Worm (Caenorhabditis elegans) whole organism, L2 larva: Measurements from ENCODE around the gene dnpp-1.

Experiments used
- C34F6.9 ChIP-seq: fragments of 150-350 bp; optimal IDR thresholded peaks from 2 replicates; lab custom pipeline; 2014; ENCODE audit warnings: missing biosample characterization, missing genetic modification characterization
- F13H6.1 ChIP-seq: sonication (generic microtip); optimal IDR thresholded peaks from 2 replicates; lab custom pipeline; 2016; ENCODE audit warnings: missing genetic modification characterization, missing compliant biosample characterization
- R02D3.7 ChIP-seq: fragments of 150-350 bp; optimal IDR thresholded peaks from 2 replicates; lab custom pipeline; 2014; ENCODE audit warnings: missing biosample characterization, missing genetic modification characterization
- Y55F3AM.14 ChIP-seq: fragments of 200-800 bp; sonication (Bioruptor generic); optimal IDR thresholded peaks from 2 replicates; lab custom pipeline; 2018; ENCODE audit warnings: mild to moderate bottlenecking, missing genetic modification characterization, missing compliant biosample characterization
- ZK546.5 ChIP-seq: sonication (generic microtip); optimal IDR thresholded peaks from 2 replicates; lab custom pipeline; 2017; ENCODE audit warnings: missing biosample characterization, missing genetic modification characterization
- aly-2 ChIP-seq: fragments of 150-350 bp; optimal IDR thresholded peaks from 2 replicates; lab custom pipeline; 2014; ENCODE audit warnings: missing biosample characterization, missing genetic modification characterization
- ama-1 ChIP-seq: fragments of 150-350 bp; optimal IDR thresholded peaks from 2 replicates; lab custom pipeline; 2018; ENCODE audit warnings: inconsistent platforms
- blmp-1 ChIP-seq: sonication (generic microtip); optimal IDR thresholded peaks from 2 replicates; lab custom pipeline; 2017; ENCODE audit warnings: missing genetic modification characterization, mild to moderate bottlenecking, missing compliant biosample characterization, antibody characterized with exemption, moderate library complexity; ENCODE audit not compliant: insufficient read depth
- ceh-82 ChIP-seq: fragments of 150-350 bp; optimal IDR thresholded peaks from 2 replicates; lab custom pipeline; 2014; ENCODE audit warnings: missing biosample characterization, missing genetic modification characterization
- crh-2 ChIP-seq: sonication (generic microtip); optimal IDR thresholded peaks from 2 replicates; lab custom pipeline; 2017; ENCODE audit warnings: missing biosample characterization, missing genetic modification characterization
- dmd-4 ChIP-seq: sonication (generic microtip); optimal IDR thresholded peaks from 2 replicates; lab custom pipeline; 2017; ENCODE audit warnings: missing biosample characterization, missing genetic modification characterization
- egl-27 ChIP-seq: sonication (generic microtip); optimal IDR thresholded peaks from 3 replicates; lab custom pipeline; 2017; ENCODE audit warnings: missing biosample characterization, missing genetic modification reagents, missing genetic modification characterization
- elt-3 ChIP-seq: sonication (generic microtip); optimal IDR thresholded peaks from 2 replicates; lab custom pipeline; 2017; ENCODE audit warnings: missing biosample characterization, missing genetic modification characterization
- fos-1 ChIP-seq: fragments of 150-350 bp; optimal IDR thresholded peaks from 2 replicates; lab custom pipeline; 2014; ENCODE audit warnings: missing biosample characterization, missing genetic modification characterization
- gmeb-1 ChIP-seq: fragments of 150-350 bp; optimal IDR thresholded peaks from 2 replicates; lab custom pipeline; 2014; ENCODE audit warnings: missing biosample characterization, missing genetic modification characterization
- lin-13 ChIP-seq: fragments of 150-350 bp; optimal IDR thresholded peaks from 2 replicates; lab custom pipeline; 2014; ENCODE audit warnings: missing biosample characterization, missing genetic modification reagents, missing genetic modification characterization
- lsy-2 ChIP-seq, 2 experiments: fragments of 150-350 bp in 1 of 2; sonication (generic microtip) in 1 of 2; optimal IDR thresholded peaks; 2 replicates each; lab custom pipeline; 2014 to 2017; ENCODE audit warnings: missing biosample characterization in 2 of 2, missing genetic modification characterization in 2 of 2
- mab-5 ChIP-seq: fragments of 150-350 bp; optimal IDR thresholded peaks from 2 replicates; lab custom pipeline; 2014; ENCODE audit warnings: missing biosample characterization, missing genetic modification characterization
- mbf-1 ChIP-seq: sonication (generic microtip); optimal IDR thresholded peaks from 2 replicates; lab custom pipeline; 2017; ENCODE audit warnings: missing biosample characterization, missing genetic modification characterization
- mdl-1 ChIP-seq, 2 experiments: fragments of 150-350 bp in 1 of 2; sonication (generic microtip) in 1 of 2; optimal IDR thresholded peaks; 2 replicates each; lab custom pipeline; 2017; ENCODE audit warnings: missing biosample characterization in 2 of 2, missing genetic modification characterization in 2 of 2
- nhr-10 ChIP-seq: sonication (generic microtip); optimal IDR thresholded peaks from 2 replicates; lab custom pipeline; 2017; ENCODE audit warnings: missing biosample characterization, missing genetic modification characterization
- nhr-11 ChIP-seq: fragments of 150-350 bp; optimal IDR thresholded peaks from 2 replicates; lab custom pipeline; 2014; ENCODE audit warnings: missing biosample characterization, missing genetic modification characterization
- nhr-129 ChIP-seq: fragments of 150-350 bp; optimal IDR thresholded peaks from 2 replicates; lab custom pipeline; 2014; ENCODE audit warnings: missing biosample characterization, missing genetic modification characterization
- nhr-21 ChIP-seq: fragments of 150-350 bp; optimal IDR thresholded peaks from 2 replicates; lab custom pipeline; 2014; ENCODE audit warnings: missing biosample characterization, missing genetic modification characterization
- nhr-23 ChIP-seq: fragments of 150-350 bp; optimal IDR thresholded peaks from 2 replicates; lab custom pipeline; 2014; ENCODE audit warnings: missing biosample characterization, missing genetic modification reagents, missing genetic modification characterization
- nhr-237 ChIP-seq: fragments of 150-350 bp; optimal IDR thresholded peaks from 2 replicates; lab custom pipeline; 2014; ENCODE audit warnings: missing biosample characterization, missing genetic modification characterization
- nhr-25 ChIP-seq: fragments of 150-350 bp; sonication (generic microtip); optimal IDR thresholded peaks from 3 replicates; lab custom pipeline; 2014; ENCODE audit warnings: missing biosample characterization, missing genetic modification characterization
- nhr-6 ChIP-seq: fragments of 150-350 bp; optimal IDR thresholded peaks from 2 replicates; lab custom pipeline; 2014; ENCODE audit warnings: missing biosample characterization, missing genetic modification characterization
- nhr-77 ChIP-seq: fragments of 150-350 bp; optimal IDR thresholded peaks from 2 replicates; lab custom pipeline; 2014; ENCODE audit warnings: missing biosample characterization, missing genetic modification characterization
- peb-1 ChIP-seq: fragments of 150-350 bp; optimal IDR thresholded peaks from 2 replicates; lab custom pipeline; 2014; ENCODE audit warnings: missing biosample characterization, missing genetic modification characterization
- sem-4 ChIP-seq: fragments of 150-350 bp; optimal IDR thresholded peaks from 2 replicates; lab custom pipeline; 2014; ENCODE audit warnings: missing biosample characterization, missing genetic modification reagents, missing genetic modification characterization
- skn-1 ChIP-seq: sonication (generic microtip); optimal IDR thresholded peaks from 2 replicates; lab custom pipeline; 2017; ENCODE audit warnings: missing biosample characterization, missing genetic modification characterization
- sma-3 ChIP-seq: sonication (generic microtip); optimal IDR thresholded peaks from 2 replicates; lab custom pipeline; 2016; ENCODE audit warnings: missing genetic modification reagents, missing genetic modification characterization, missing compliant biosample characterization
- sma-9 ChIP-seq, 2 experiments: fragments of 150-350 bp in 1 of 2; sonication (generic microtip) in 1 of 2; optimal IDR thresholded peaks; 2 replicates each; lab custom pipeline; 2014 to 2016; ENCODE audit warnings: missing genetic modification characterization in 2 of 2, mild to moderate bottlenecking in 1 of 2, missing biosample characterization in 1 of 2, missing compliant biosample characterization in 1 of 2, missing genetic modification reagents in 1 of 2, moderate library complexity in 1 of 2
- unc-39 ChIP-seq: fragments of 150-350 bp; optimal IDR thresholded peaks from 2 replicates; lab custom pipeline; 2014; ENCODE audit warnings: missing biosample characterization, missing genetic modification characterization
- unc-55 ChIP-seq: fragments of 150-350 bp; sonication (generic microtip); optimal IDR thresholded peaks from 3 replicates; lab custom pipeline; 2014; ENCODE audit warnings: missing biosample characterization, missing genetic modification reagents, missing genetic modification characterization
- unc-62 ChIP-seq: fragments of 150-350 bp; optimal IDR thresholded peaks from 2 replicates; lab custom pipeline; 2014; ENCODE audit warnings: missing biosample characterization, missing genetic modification reagents, missing genetic modification characterization
- zag-1 ChIP-seq: fragments of 150-350 bp; optimal IDR thresholded peaks from 2 replicates; lab custom pipeline; 2014; ENCODE audit warnings: missing biosample characterization, missing genetic modification characterization
- ztf-1 ChIP-seq: fragments of 200-800 bp; sonication (Bioruptor generic); conservative IDR thresholded peaks from 2 replicates; pipeline ENCODE4 v1.3.6; 2022; ENCODE audit warnings: missing genetic modification characterization, missing compliant biosample characterization
- ztf-11 ChIP-seq: sonication (generic microtip); optimal IDR thresholded peaks from 2 replicates; lab custom pipeline; 2017; ENCODE audit warnings: missing biosample characterization, missing genetic modification characterization
- ztf-4 ChIP-seq: fragments of 150-350 bp; optimal IDR thresholded peaks from 2 replicates; lab custom pipeline; 2014; ENCODE audit warnings: missing biosample characterization, missing genetic modification characterization

Gene dnpp-1

DNA sequence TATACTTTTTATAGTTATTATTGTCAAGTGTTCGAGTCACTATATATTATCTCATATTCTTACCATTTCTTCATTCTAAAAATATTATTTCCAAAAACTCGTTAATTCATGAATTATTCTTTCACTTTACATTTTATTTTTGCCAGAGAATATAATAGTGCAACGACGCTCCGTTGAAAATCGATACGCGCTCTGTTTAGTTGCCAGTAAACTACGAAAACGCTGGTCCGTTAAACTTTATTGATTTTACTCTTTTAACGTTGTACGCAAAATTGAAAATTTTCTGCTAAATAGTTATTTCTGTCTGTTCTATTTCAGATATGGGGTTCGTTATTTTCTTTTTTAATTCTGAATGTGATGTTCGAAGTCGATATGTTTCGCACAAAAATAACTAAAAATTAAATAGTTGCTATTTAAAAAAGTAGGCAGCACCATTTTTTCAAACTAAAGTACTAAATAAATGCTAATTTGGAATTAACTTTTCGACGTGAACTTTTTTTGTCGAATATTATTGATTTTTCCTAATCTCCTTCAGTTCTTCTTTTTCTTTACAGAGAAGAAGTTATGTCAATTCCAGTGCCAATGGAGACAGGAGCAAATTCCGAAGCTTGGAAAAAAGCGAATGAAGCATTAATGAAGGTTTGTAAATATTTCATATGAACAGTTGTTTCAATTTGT lies 15.8 kb upstream of the dnpp-1 start, which contains the start of gene hpo-10:
Gene hpo-10, plus strand, starts transcription at position 199 of the 678 bp plus-strand sequence.
- TF ChIP-seq ztf-1 (GFP tag; lab: Robert Waterston, UW) (no peak), unc-55 (GFP tag; lab: Kevin White, UChicago) (peak; percentile 55), crh-2 (tag; lab: Kevin White, UChicago) (peak; percentile 52), nhr-11 (tag; lab: Kevin White, UChicago) (no peak), elt-3 (tag; lab: Kevin White, UChicago) (no peak), ama-1 (lab: Kevin White, UChicago) (no peak), nhr-6 (no peak), lin-13 (GFP tag; lab: Kevin White, UChicago) (peak; percentile 41), lsy-2 (tag; optimal IDR thresholded peaks at IDR 0.05; lab: Kevin White, UChicago) (peak; percentile 9 to 57), gmeb-1 (peak; percentile 1), nhr-25 (peak; percentile 17), sma-9 (GFP tag; optimal IDR thresholded peaks at IDR 0.05; lab: Kevin White, UChicago) (no peak), sma-9 (tag; optimal IDR thresholded peaks at IDR 0.05; lab: Kevin White, UChicago) (no peak), dmd-4 (no peak), C34F6.9 (peak; percentile 56), peb-1 (tag; lab: Kevin White, UChicago) (no peak), blmp-1 (tag; lab: Kevin White, UChicago) (no peak), mbf-1 (tag; lab: Kevin White, UChicago) (no peak), ceh-82 (tag; lab: Kevin White, UChicago) (no peak), nhr-237 (no peak), unc-62 (GFP tag; lab: Kevin White, UChicago) (no peak)

DNA sequence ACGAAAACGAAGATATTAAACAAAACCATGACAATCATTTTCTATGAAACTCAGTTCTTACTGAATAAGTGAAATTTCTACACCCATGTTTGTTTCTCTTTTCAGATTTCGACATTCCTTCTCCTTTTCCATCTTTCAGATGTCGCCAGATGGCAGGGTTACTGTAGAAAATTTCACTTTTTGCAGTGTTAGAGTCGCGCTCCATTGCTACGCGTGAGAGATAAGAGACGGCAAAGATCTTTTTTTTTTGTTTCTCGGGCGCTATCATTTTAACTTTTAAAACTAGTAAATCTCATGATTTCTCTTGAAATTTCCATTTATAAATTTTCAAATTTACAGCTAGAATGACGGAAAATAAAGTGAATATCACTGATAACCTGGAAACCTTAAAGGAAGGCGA lies 14.6 kb upstream of the dnpp-1 start, which contains the start of the genes mig-21 and F01F1.2:
Gene mig-21, minus strand, starts transcription at position 166 of the 400 bp plus-strand sequence.
Gene F01F1.2, plus strand, starts transcription at position 340 of the 400 bp plus-strand sequence.
- TF ChIP-seq F13H6.1 (no peak), nhr-25 (peak; percentile 8), R02D3.7 (tag; lab: Kevin White, UChicago) (no peak), C34F6.9 (peak; percentile 18), blmp-1 (tag; lab: Kevin White, UChicago) (peak; percentile 52), unc-55 (GFP tag; lab: Kevin White, UChicago) (peak; percentile 15), lsy-2 (tag; optimal IDR thresholded peaks at IDR 0.05; lab: Kevin White, UChicago) (peak in 1 of 2 experiments; percentile 76)

DNA sequence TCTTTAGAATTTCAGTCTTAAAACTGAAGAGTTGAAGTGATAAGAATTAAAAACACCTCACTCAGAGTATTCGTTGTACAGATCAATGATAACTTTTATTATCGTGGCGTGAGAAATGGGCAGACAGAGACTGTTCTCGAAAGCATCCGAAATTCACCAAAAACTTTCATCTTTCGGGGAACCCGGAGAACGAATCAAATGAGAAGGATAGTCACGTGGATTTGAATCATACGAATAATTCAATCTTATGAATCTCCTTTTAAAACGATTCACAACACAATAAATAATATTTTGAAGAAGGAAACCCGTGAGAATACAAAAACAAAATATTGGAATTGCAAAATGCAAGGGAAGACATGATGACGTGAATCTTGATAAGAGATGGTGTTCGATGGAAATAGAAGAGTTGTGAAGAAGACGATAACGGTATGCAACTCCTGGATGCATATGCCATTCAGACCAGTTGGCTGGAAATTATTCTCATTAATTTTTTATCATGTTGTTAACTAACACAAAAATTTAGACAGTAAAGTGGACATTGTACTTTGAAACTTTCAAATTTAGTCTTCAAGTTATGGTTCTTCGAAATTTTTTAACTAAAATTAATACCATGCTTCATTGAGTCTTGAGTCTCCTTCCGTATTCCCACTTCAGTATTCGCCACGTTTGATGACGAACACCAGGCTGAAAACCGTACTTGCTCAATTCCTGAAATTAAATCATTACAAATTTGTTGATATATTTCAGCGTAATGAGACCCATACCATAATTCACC lies 13.5 kb upstream of the dnpp-1 start:
- TF ChIP-seq egl-27 (tag; lab: Kevin White, UChicago) (no peak), gmeb-1 (peak; percentile 21), lsy-2 (tag; optimal IDR thresholded peaks at IDR 0.05; lab: Kevin White, UChicago) (peak in 1 of 2 experiments; percentile 21), nhr-21 (tag; lab: Kevin White, UChicago) (peak; percentile 52), sma-3 (GFP tag; lab: Kevin White, UChicago) (peak; percentile 35), mdl-1 (tag; optimal IDR thresholded peaks at IDR 0.05; lab: Kevin White, UChicago) (peak in 1 of 2 experiments; percentile 5), crh-2 (tag; lab: Kevin White, UChicago) (peak; percentile 42), dmd-4 (no peak)

DNA sequence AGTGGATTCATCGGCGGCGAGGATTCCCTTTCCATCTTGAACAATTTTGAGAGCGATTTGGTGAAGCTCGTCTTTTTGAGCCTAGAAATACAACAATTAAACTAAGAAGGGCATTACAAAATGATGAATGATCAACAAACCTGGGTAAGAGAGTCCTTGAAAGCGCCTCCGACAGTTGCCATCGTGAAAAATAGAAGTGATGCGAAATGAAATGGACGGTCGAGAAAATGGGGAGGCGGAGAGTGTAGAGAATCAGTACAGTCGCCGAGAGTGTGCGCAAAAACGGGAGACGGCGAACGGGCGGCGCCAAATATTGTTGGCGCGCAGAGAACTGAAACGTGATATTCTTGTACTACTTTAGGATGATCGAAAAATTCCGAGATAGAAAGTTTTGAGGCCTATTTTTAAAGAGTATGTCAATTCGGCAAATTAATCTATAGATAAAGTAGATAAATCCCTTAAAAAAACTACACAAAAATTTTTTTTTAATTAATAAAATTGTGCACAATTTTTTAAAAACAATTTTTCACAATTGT lies 12.6 kb upstream of the dnpp-1 start, which contains the start of gene aldo-2:
Gene aldo-2, minus strand, starts transcription at position 486 of the 536 bp plus-strand sequence.
- no peak for TF ChIP-seq ceh-82 (tag; lab: Kevin White, UChicago)
- TF ChIP-seq crh-2 (tag; lab: Kevin White, UChicago), result no peak
- TF ChIP-seq fos-1 (tag; lab: Kevin White, UChicago), result peak; percentile 3
- no peak for TF ChIP-seq nhr-77 (tag; lab: Kevin White, UChicago)
- TF ChIP-seq ztf-4 (tag; lab: Kevin White, UChicago), result no peak
- TF ChIP-seq lin-13 (GFP tag; lab: Kevin White, UChicago), result no peak
- no peak for TF ChIP-seq sem-4
- TF ChIP-seq unc-62 (GFP tag; lab: Kevin White, UChicago), result no peak
- no peak for TF ChIP-seq nhr-237
- no peak for TF ChIP-seq sma-9 (GFP tag; optimal IDR thresholded peaks at IDR 0.05; lab: Kevin White, UChicago)
- TF ChIP-seq sma-9 (tag; optimal IDR thresholded peaks at IDR 0.05; lab: Kevin White, UChicago), result no peak
- TF ChIP-seq mdl-1 (tag; optimal IDR thresholded peaks at IDR 0.05; lab: Kevin White, UChicago), result no peak
- no peak for TF ChIP-seq zag-1 (tag; lab: Kevin White, UChicago)
- no peak for TF ChIP-seq Y55F3AM.14 (GFP tag; lab: Kevin White, UChicago)
- TF ChIP-seq lsy-2 (tag; optimal IDR thresholded peaks at IDR 0.05; lab: Kevin White, UChicago), result no peak
- no peak for TF ChIP-seq nhr-6
- no peak for TF ChIP-seq dmd-4
- TF ChIP-seq nhr-10, result no peak
- TF ChIP-seq nhr-129 (tag; lab: Kevin White, UChicago), result peak; percentile 3
- no peak for TF ChIP-seq ztf-11 (tag; lab: Kevin White, UChicago)
- TF ChIP-seq aly-2 (tag; lab: Kevin White, UChicago), result no peak
- no peak for TF ChIP-seq mab-5 (tag; lab: Kevin White, UChicago)
- peak; percentile 37 for TF ChIP-seq nhr-25
- no peak for TF ChIP-seq C34F6.9
- TF ChIP-seq nhr-23 (tag; lab: Kevin White, UChicago), result no peak
- no peak for TF ChIP-seq skn-1
- no peak for TF ChIP-seq ZK546.5 (tag; lab: Kevin White, UChicago)
- no peak for TF ChIP-seq unc-39
- TF ChIP-seq ztf-1 (GFP tag; lab: Robert Waterston, UW), result no peak
- TF ChIP-seq sma-3 (GFP tag; lab: Kevin White, UChicago), result peak; percentile 8
